Fruit fly (Drosophila melanogaster) whole organism, embryonic: Measurements from ENCODE around the gene Mics1.
A peak's percentile ranks its signal among the peaks of the same experiment; 100 is the strongest.

Source experiments
- Adf1 ChIP-seq: fragments of 200-800 bp; sonication (Bioruptor generic); IDR thresholded peaks from 2 replicates; pipeline ENCODE4 v1.3.6; 2022; ENCODE audit warnings: missing biosample characterization, missing genetic modification characterization
- Atf6 ChIP-seq: fragments of 200-800 bp; sonication (Bioruptor generic); IDR thresholded peaks from 2 replicates; pipeline ENCODE4 v1.3.6; 2022; ENCODE audit warnings: missing biosample characterization, missing genetic modification characterization
- Blimp-1 ChIP-seq: fragments of 200-800 bp; sonication (Bioruptor generic); optimal IDR thresholded peaks from 3 replicates; lab custom pipeline; 2018; ENCODE audit warnings: missing biosample characterization, missing genetic modification characterization, mild to moderate bottlenecking, moderate library complexity, missing genetic modification reagents
- CG10321 ChIP-seq: fragments of 200-800 bp; sonication (Bioruptor generic); IDR thresholded peaks from 2 replicates; pipeline ENCODE4 v1.3.6; 2022; ENCODE audit warnings: missing biosample characterization, missing genetic modification characterization
- CG12391 ChIP-seq: fragments of 200-800 bp; sonication (Bioruptor generic); optimal IDR thresholded peaks from 3 replicates; lab custom pipeline; 2018; ENCODE audit warnings: missing biosample characterization, mild to moderate bottlenecking, missing genetic modification characterization, moderate library complexity
- CG16779 ChIP-seq: fragments of 200-800 bp; sonication (Bioruptor generic); IDR thresholded peaks from 2 replicates; pipeline ENCODE4 v1.3.6; 2022; ENCODE audit warnings: missing biosample characterization, missing genetic modification characterization
- CG16813 ChIP-seq: fragments of 200-800 bp; sonication (Bioruptor generic); IDR thresholded peaks from 3 replicates; pipeline ENCODE4 v1.3.6; 2022; ENCODE audit warnings: missing biosample characterization, missing genetic modification characterization; ENCODE audit not compliant: partially characterized antibody
- CG17829 ChIP-seq: fragments of 200-800 bp; optimal IDR thresholded peaks from 2 replicates; lab custom pipeline; 2019; ENCODE audit warnings: missing biosample characterization, mild to moderate bottlenecking, missing genetic modification characterization, moderate library complexity
- CG18619 ChIP-seq: fragments of 200-800 bp; sonication (Bioruptor generic); optimal IDR thresholded peaks from 3 replicates; lab custom pipeline; 2017; ENCODE audit warnings: missing biosample characterization, mild to moderate bottlenecking, missing genetic modification characterization
- CG18764 ChIP-seq: fragments of 200-800 bp; sonication (Bioruptor generic); optimal IDR thresholded peaks from 3 replicates; lab custom pipeline; 2016; ENCODE audit warnings: missing biosample characterization, missing genetic modification characterization
- CG2202 ChIP-seq: fragments of 200-800 bp; sonication (Bioruptor generic); optimal IDR thresholded peaks from 2 replicates; lab custom pipeline; 2018; ENCODE audit warnings: missing biosample characterization, mild to moderate bottlenecking, missing genetic modification characterization
- CG30431 ChIP-seq: fragments of 200-800 bp; sonication (Bioruptor generic); optimal IDR thresholded peaks from 2 replicates; lab custom pipeline; 2017; ENCODE audit warnings: missing biosample characterization, missing genetic modification characterization
- CG32532 ChIP-seq: fragments of 200-800 bp; sonication (Bioruptor generic); IDR thresholded peaks from 2 replicates; pipeline ENCODE4 v1.3.6; 2022; ENCODE audit warnings: missing biosample characterization, missing genetic modification characterization
- CG3847 ChIP-seq: fragments of 200-800 bp; sonication (Bioruptor generic); IDR thresholded peaks from 2 replicates; pipeline ENCODE4 v1.3.6; 2022; ENCODE audit warnings: missing biosample characterization, missing genetic modification characterization
- CG4820 ChIP-seq: fragments of 200-800 bp; sonication (Bioruptor generic); optimal IDR thresholded peaks from 3 replicates; lab custom pipeline; 2016; ENCODE audit warnings: missing biosample characterization, missing genetic modification characterization
- CG6254 ChIP-seq: fragments of 200-800 bp; sonication (Bioruptor generic); optimal IDR thresholded peaks from 3 replicates; lab custom pipeline; 2017; ENCODE audit warnings: mild to moderate bottlenecking, missing biosample characterization, missing genetic modification reagents, missing genetic modification characterization
- CTCF ChIP-seq: fragments of 200-800 bp; sonication (Bioruptor generic); optimal IDR thresholded peaks from 2 replicates; lab custom pipeline; 2017; ENCODE audit warnings: missing biosample characterization, mild to moderate bottlenecking, missing genetic modification characterization, moderate library complexity
- Dfd ChIP-seq, 2 experiments: fragments of >200 bp; optimal IDR thresholded peaks; 2 replicates each; lab custom pipeline; 2017; ENCODE audit warnings: missing biosample characterization in 2 of 2, missing genetic modification characterization in 2 of 2
- Doc3 ChIP-seq: fragments of 200-800 bp; sonication (Bioruptor generic); IDR thresholded peaks from 3 replicates; pipeline ENCODE4 v1.3.6; 2022; ENCODE audit warnings: missing biosample characterization, missing genetic modification characterization; ENCODE audit not compliant: partially characterized antibody
- Dp ChIP-seq: fragments of 200-800 bp; sonication (Bioruptor generic); optimal IDR thresholded peaks from 2 replicates; lab custom pipeline; 2018; ENCODE audit warnings: missing biosample characterization, mild to moderate bottlenecking, missing genetic modification characterization, moderate library complexity
- E2f2 ChIP-seq: fragments of 200-800 bp; sonication (Bioruptor generic); IDR thresholded peaks from 2 replicates; pipeline ENCODE4 v1.3.6; 2022; ENCODE audit warnings: missing biosample characterization, missing genetic modification characterization
- HHEX ChIP-seq: fragments of 200-800 bp; sonication (Bioruptor generic); optimal IDR thresholded peaks from 3 replicates; lab custom pipeline; 2017; ENCODE audit warnings: missing biosample characterization, mild to moderate bottlenecking, missing genetic modification characterization, missing genetic modification reagents
- HLHmδ ChIP-seq: fragments of 200-800 bp; sonication (Bioruptor generic); optimal IDR thresholded peaks from 2 replicates; lab custom pipeline; 2018; ENCODE audit warnings: missing biosample characterization, mild to moderate bottlenecking, missing genetic modification characterization, moderate library complexity
- Kr ChIP-seq: fragments of 200-800 bp; sonication (Bioruptor generic); optimal IDR thresholded peaks from 2 replicates; lab custom pipeline; 2017; ENCODE audit warnings: missing biosample characterization, mild to moderate bottlenecking, missing genetic modification characterization
- Neu2 ChIP-seq: fragments of 200-800 bp; sonication (Bioruptor generic); optimal IDR thresholded peaks from 3 replicates; lab custom pipeline; 2016; ENCODE audit warnings: missing biosample characterization, missing genetic modification characterization, borderline replicate concordance
- Rfx ChIP-seq: fragments of 200-800 bp; sonication (Bioruptor generic); IDR thresholded peaks from 2 replicates; pipeline ENCODE4 v1.3.6; 2022; ENCODE audit warnings: missing biosample characterization, missing genetic modification characterization
- Spps ChIP-seq: fragments of 200-800 bp; sonication (Bioruptor generic); optimal IDR thresholded peaks from 2 replicates; lab custom pipeline; 2018; ENCODE audit warnings: missing biosample characterization, mild to moderate bottlenecking, missing genetic modification characterization
- Stat92E ChIP-seq, 3 experiments: fragments of >200 bp in 2 of 3; fragments of 200-800 bp in 1 of 3; sonication (Bioruptor generic) in 1 of 3; optimal IDR thresholded peaks; 2 replicates each; lab custom pipeline; 2017 to 2019; ENCODE audit warnings: missing biosample characterization in 3 of 3, missing genetic modification characterization in 3 of 3, mild to moderate bottlenecking in 1 of 3, moderate library complexity in 1 of 3
- Taf1 ChIP-seq: fragments of 200-800 bp; sonication (Bioruptor generic); IDR thresholded peaks from 2 replicates; pipeline ENCODE4 v1.3.6; 2022; ENCODE audit warnings: missing biosample characterization, missing genetic modification characterization
- Usf ChIP-seq: fragments of 200-800 bp; sonication (Bioruptor generic); optimal IDR thresholded peaks from 2 replicates; lab custom pipeline; 2017; ENCODE audit warnings: missing genotype, missing biosample characterization, missing genetic modification characterization
- Vsx1 ChIP-seq: fragments of 200-800 bp; sonication (Bioruptor generic); optimal IDR thresholded peaks from 2 replicates; lab custom pipeline; 2017; ENCODE audit warnings: missing biosample characterization, mild to moderate bottlenecking, missing genetic modification characterization, missing genetic modification reagents
- da ChIP-seq: fragments of 200-800 bp; sonication (Bioruptor generic); optimal IDR thresholded peaks from 2 replicates; lab custom pipeline; 2016; ENCODE audit warnings: missing biosample characterization, missing genetic modification characterization
- eve ChIP-seq, 2 experiments: fragments of >200 bp; optimal IDR thresholded peaks; 2 replicates each; lab custom pipeline; 2017; ENCODE audit warnings: missing biosample characterization in 2 of 2, missing genetic modification characterization in 2 of 2
- grau ChIP-seq: fragments of 200-800 bp; optimal IDR thresholded peaks from 3 replicates; lab custom pipeline; 2019; ENCODE audit warnings: missing biosample characterization, mild to moderate bottlenecking, missing genetic modification characterization, moderate library complexity
- gsb-n ChIP-seq: fragments of 200-800 bp; sonication (Bioruptor generic); optimal IDR thresholded peaks from 3 replicates; lab custom pipeline; 2018; ENCODE audit warnings: missing biosample characterization, mild to moderate bottlenecking, missing genetic modification characterization
- insv ChIP-seq, 2 experiments: fragments of 200-800 bp; sonication (Bioruptor generic); optimal IDR thresholded peaks; 3 replicates each; lab custom pipeline; 2016 to 2018; ENCODE audit warnings: missing biosample characterization in 2 of 2, missing genetic modification characterization in 2 of 2
- lov ChIP-seq, 2 experiments: fragments of 200-800 bp in 1 of 2; fragments of >200 bp in 1 of 2; sonication (Bioruptor generic) in 1 of 2; IDR thresholded peaks in 1 of 2; optimal IDR thresholded peaks in 1 of 2; 2 replicates in 1 of 2; 3 replicates in 1 of 2; pipeline versions ENCODE4 v1.3.6 to Lab custom; 2017 to 2022; ENCODE audit warnings: missing biosample characterization in 1 of 2, missing genetic modification characterization in 1 of 2
- onecut ChIP-seq: fragments of 200-800 bp; sonication (Bioruptor generic); IDR thresholded peaks from 2 replicates; pipeline ENCODE4 v1.3.6; 2022; ENCODE audit warnings: missing biosample characterization, missing genetic modification characterization
- otp ChIP-seq: fragments of 200-800 bp; sonication (Bioruptor generic); IDR thresholded peaks from 3 replicates; pipeline ENCODE4, ENCODE4 v1.3.6; 2022; ENCODE audit warnings: missing biosample characterization, missing genetic modification characterization
- pan ChIP-seq, 4 experiments: fragments of >200 bp in 3 of 4; fragments of 200-800 bp in 1 of 4; sonication (Bioruptor generic) in 1 of 4; optimal IDR thresholded peaks in 3 of 4; IDR thresholded peaks in 1 of 4; 2 replicates each; pipeline versions ENCODE4 v1.3.6 to Lab custom; 2017 to 2022; ENCODE audit warnings: missing biosample characterization in 2 of 4, missing genetic modification characterization in 2 of 4, mixed read lengths in 1 of 4
- ranshi ChIP-seq: fragments of 200-800 bp; sonication (Bioruptor generic); IDR thresholded peaks from 2 replicates; pipeline ENCODE4 v1.3.6; 2022; ENCODE audit warnings: missing biosample characterization, missing genetic modification characterization
- run ChIP-seq: fragments of 200-800 bp; sonication (Bioruptor generic); optimal IDR thresholded peaks from 3 replicates; lab custom pipeline; 2018; ENCODE audit warnings: missing biosample characterization, mild to moderate bottlenecking, missing genetic modification characterization
- sens-2 ChIP-seq: fragments of 200-800 bp; sonication (Bioruptor generic); IDR thresholded peaks from 2 replicates; pipeline ENCODE4 v1.3.6; 2022; ENCODE audit warnings: missing biosample characterization, missing genetic modification characterization
- seq ChIP-seq: fragments of 200-800 bp; sonication (Bioruptor generic); IDR thresholded peaks from 2 replicates; pipeline ENCODE4 v1.3.6; 2022; ENCODE audit warnings: missing biosample characterization, missing genetic modification characterization
- stc ChIP-seq: fragments of 200-800 bp; sonication (Bioruptor generic); IDR thresholded peaks from 2 replicates; pipeline ENCODE4 v1.3.6; 2022; ENCODE audit warnings: missing biosample characterization, missing genetic modification characterization
- tx ChIP-seq: fragments of 200-800 bp; sonication (Bioruptor generic); optimal IDR thresholded peaks from 2 replicates; lab custom pipeline; 2016; ENCODE audit warnings: missing biosample characterization, missing genetic modification characterization
- vvl ChIP-seq: fragments of 200-800 bp; sonication (Bioruptor generic); IDR thresholded peaks from 2 replicates; pipeline ENCODE4 v1.3.6; 2022; ENCODE audit warnings: missing biosample characterization, missing genetic modification characterization
- zen ChIP-seq: fragments of 200-800 bp; sonication (Bioruptor generic); optimal IDR thresholded peaks from 3 replicates; lab custom pipeline; 2018; ENCODE audit warnings: missing biosample characterization, mild to moderate bottlenecking, missing genetic modification characterization, moderate library complexity
- zen2 ChIP-seq: fragments of 200-800 bp; sonication (Bioruptor generic); IDR thresholded peaks from 3 replicates; pipeline ENCODE4 v1.3.6; 2022; ENCODE audit warnings: missing biosample characterization, missing genetic modification characterization; ENCODE audit not compliant: partially characterized antibody

Mics1 gene

dm6 chr3R:7474616-7475120 is 27.5 kb downstream of the Mics1 start (continued):
- TF ChIP-seq Dp (no peak), E2f2 (peak; percentile 43), CG10321 (peak; percentile 57), onecut (GFP tag; lab: Robert Waterston, UW) (peak; percentile 86), CG16813 (GFP tag; lab: Robert Waterston, UW) (peak; percentile 97), ranshi (GFP tag; lab: Robert Waterston, UW) (peak; percentile 33; the same call in 1 of the 2 replicates), HHEX (GFP tag; lab: Kevin White, UChicago) (peak; percentile 78), vvl (peak; percentile 81), CG4820 (no peak), CG17829 (tag; lab: Kevin White, UChicago) (peak; percentile 69), Spps (tag; lab: Kevin White, UChicago) (peak; percentile 17), grau (peak; percentile 58), run (tag; lab: Kevin White, UChicago) (peak; percentile 66), lov (optimal IDR thresholded peaks at IDR 0.05; lab: Kevin White, UChicago) (no peak), lov (GFP tag; IDR thresholded peaks at IDR 0.05; lab: Robert Waterston, UW) (peak; percentile 88), tx (GFP tag; lab: Kevin White, UChicago) (peak; percentile 22), da (GFP tag; lab: Kevin White, UChicago) (peak; percentile 46), CG32532 (peak; percentile 75), Vsx1 (peak; percentile 6), CG18619 (GFP tag; lab: Kevin White, UChicago) (peak; percentile 54), CG12391 (tag; lab: Kevin White, UChicago) (peak; percentile 48), insv (GFP tag; optimal IDR thresholded peaks at IDR 0.05; lab: Kevin White, UChicago) (peak in 1 of 2 experiments; percentile 69), HLHmδ (GFP tag; lab: Kevin White, UChicago) (peak; percentile 97), CG16779 (GFP tag; lab: Robert Waterston, UW) (0 out of 2 replicates have a peak, but pooled peaks have one; percentile 72), CTCF (GFP tag; lab: Kevin White, UChicago) (peak; percentile 31), otp (GFP tag; lab: Robert Waterston, UW) (peak; percentile 74; the same call in 1 of the 3 replicates), Dfd (GFP tag; optimal IDR thresholded peaks at IDR 0.05; lab: Kevin White, UChicago) (no peak), Usf (GFP tag; lab: Kevin White, UChicago) (no peak), zen2 (peak; percentile 92), Adf1 (GFP tag; lab: Robert Waterston, UW) (peak; percentile 80), CG6254 (GFP tag; lab: Kevin White, UChicago) (peak; percentile 73), stc (GFP tag; lab: Robert Waterston, UW) (0 out of 2 replicates have a peak, but pooled peaks have one; percentile 64), CG3847 (GFP tag; lab: Robert Waterston, UW) (peak; percentile 58; the same call in 1 of the 2 replicates), Neu2 (GFP tag; lab: Kevin White, UChicago) (no peak), sens-2 (GFP tag; lab: Robert Waterston, UW) (peak; percentile 47; the same call in 1 of the 2 replicates), Taf1 (GFP tag; lab: Robert Waterston, UW) (0 out of 2 replicates have a peak, but pooled peaks have one; percentile 30), Stat92E (GFP tag; optimal IDR thresholded peaks at IDR 0.05; lab: Kevin White, UChicago) (peak in 1 of 3 experiments; percentile 96), zen (tag; lab: Kevin White, UChicago) (no peak), Rfx (GFP tag; lab: Robert Waterston, UW) (peak; percentile 70; the same call in 1 of the 2 replicates), Atf6 (GFP tag; lab: Robert Waterston, UW) (peak; percentile 83), seq (GFP tag; lab: Robert Waterston, UW) (0 out of 2 replicates have a peak, but pooled peaks have one; percentile 41), CG18764 (GFP tag; lab: Kevin White, UChicago) (no peak), CG2202 (tag; lab: Kevin White, UChicago) (peak; percentile 9), CG30431 (GFP tag; lab: Kevin White, UChicago) (no peak), gsb-n (tag; lab: Kevin White, UChicago) (peak; percentile 52), Doc3 (GFP tag; lab: Robert Waterston, UW) (peak; percentile 67; the same call in 2 of the 3 replicates), pan (optimal IDR thresholded peaks at IDR 0.05; lab: Kevin White, UChicago) (no peak), pan (GFP tag; optimal IDR thresholded peaks at IDR 0.05 in 1 of 2, IDR thresholded peaks at IDR 0.05 in 1 of 2) (peak in 1 of 2 experiments; percentile 55), Blimp-1 (GFP tag; lab: Kevin White, UChicago) (peak; percentile 43), eve (GFP tag; optimal IDR thresholded peaks at IDR 0.05; lab: Kevin White, UChicago) (no peak), Kr (GFP tag; lab: Kevin White, UChicago) (peak; percentile 78)
